Fruit fly (Drosophila melanogaster) whole organism, embryonic: ENCODE results near the gene wuho.
A peak's percentile ranks its signal among the peaks of the same experiment; 100 is the strongest.

Source experiments
- Atf6 ChIP-seq: fragments of 200-800 bp; sonication (Bioruptor generic); IDR thresholded peaks from 2 replicates; pipeline ENCODE4 v1.3.6; 2022; ENCODE audit warnings: missing biosample characterization, missing genetic modification characterization
- BtbVII ChIP-seq: fragments of 200-800 bp; sonication (Bioruptor generic); optimal IDR thresholded peaks from 3 replicates; lab custom pipeline; 2017; ENCODE audit warnings: missing biosample characterization, mild to moderate bottlenecking, missing genetic modification characterization
- CG10209 ChIP-seq: fragments of 200-800 bp; sonication (Bioruptor generic); optimal IDR thresholded peaks from 3 replicates; lab custom pipeline; 2017; ENCODE audit warnings: missing biosample characterization, mild to moderate bottlenecking, missing genetic modification characterization, missing genetic modification reagents
- CG11085 ChIP-seq: fragments of 200-800 bp; sonication (Bioruptor generic); IDR thresholded peaks from 2 replicates; pipeline ENCODE4 v1.3.6; 2022; ENCODE audit warnings: missing biosample characterization, missing genetic modification characterization
- CG11093 ChIP-seq: fragments of 200-800 bp; sonication (Bioruptor generic); IDR thresholded peaks from 3 replicates; pipeline ENCODE4 v1.3.6; 2022; ENCODE audit warnings: missing biosample characterization, missing genetic modification characterization
- CG11695 ChIP-seq: fragments of 200-800 bp; sonication (Bioruptor generic); IDR thresholded peaks from 3 replicates; pipeline ENCODE4 v1.3.6; 2022; ENCODE audit warnings: missing biosample characterization, missing genetic modification characterization
- CG12236 ChIP-seq: fragments of 200-800 bp; sonication (Bioruptor generic); optimal IDR thresholded peaks from 2 replicates; lab custom pipeline; 2016; ENCODE audit warnings: missing biosample characterization, missing genetic modification characterization
- CG12769 ChIP-seq: fragments of 200-800 bp; sonication (Bioruptor generic); optimal IDR thresholded peaks from 2 replicates; lab custom pipeline; 2019; ENCODE audit warnings: missing biosample characterization, mild to moderate bottlenecking, missing genetic modification characterization, moderate library complexity
- CG13296 ChIP-seq: fragments of 200-800 bp; sonication (Bioruptor generic); optimal IDR thresholded peaks from 3 replicates; lab custom pipeline; 2018; ENCODE audit warnings: missing biosample characterization, mild to moderate bottlenecking, missing genetic modification characterization
- CG14050 ChIP-seq: fragments of 200-800 bp; sonication (Bioruptor generic); IDR thresholded peaks from 3 replicates; pipeline ENCODE4 v1.3.6; 2022; ENCODE audit warnings: missing biosample characterization, missing genetic modification characterization
- CG14667 ChIP-seq: fragments of 200-800 bp; sonication (Bioruptor generic); IDR thresholded peaks from 2 replicates; pipeline ENCODE4 v1.3.6; 2022; ENCODE audit warnings: missing biosample characterization, missing genetic modification characterization
- CG16813 ChIP-seq: fragments of 200-800 bp; sonication (Bioruptor generic); IDR thresholded peaks from 3 replicates; pipeline ENCODE4 v1.3.6; 2022; ENCODE audit warnings: missing biosample characterization, missing genetic modification characterization; ENCODE audit not compliant: partially characterized antibody
- CG17359 ChIP-seq: fragments of 200-800 bp; sonication (Bioruptor generic); optimal IDR thresholded peaks from 3 replicates; lab custom pipeline; 2018; ENCODE audit warnings: missing biosample characterization, mild to moderate bottlenecking, missing genetic modification characterization, moderate library complexity
- CG2120 ChIP-seq: fragments of 200-800 bp; sonication (Bioruptor generic); optimal IDR thresholded peaks from 3 replicates; lab custom pipeline; 2016; ENCODE audit warnings: missing biosample characterization, missing genetic modification characterization
- CG2129 ChIP-seq: fragments of 200-800 bp; sonication (Bioruptor generic); IDR thresholded peaks from 2 replicates; pipeline ENCODE4 v1.3.6; 2022; ENCODE audit warnings: missing biosample characterization, missing genetic modification characterization; ENCODE audit not compliant: partially characterized antibody
- CG3407 ChIP-seq: fragments of 200-800 bp; sonication (Bioruptor generic); optimal IDR thresholded peaks from 2 replicates; lab custom pipeline; 2018; ENCODE audit warnings: missing biosample characterization, mild to moderate bottlenecking, missing genetic modification characterization
- CG3995 ChIP-seq: fragments of 200-800 bp; sonication (Bioruptor generic); optimal IDR thresholded peaks from 3 replicates; lab custom pipeline; 2016; ENCODE audit warnings: missing biosample characterization, missing genetic modification characterization
- CG7357 ChIP-seq: fragments of 200-800 bp; sonication (Bioruptor generic); IDR thresholded peaks from 3 replicates; pipeline ENCODE4 v1.3.6; 2022; ENCODE audit warnings: missing biosample characterization, missing genetic modification characterization
- CG7987 ChIP-seq: fragments of 200-800 bp; sonication (Bioruptor generic); optimal IDR thresholded peaks from 2 replicates; lab custom pipeline; 2018; ENCODE audit warnings: missing biosample characterization, mild to moderate bottlenecking, missing genetic modification characterization, moderate library complexity
- Chrac-16 ChIP-seq: fragments of 200-800 bp; sonication (Bioruptor generic); optimal IDR thresholded peaks from 3 replicates; lab custom pipeline; 2016; ENCODE audit warnings: missing biosample characterization, missing genetic modification characterization
- Dbx ChIP-seq: fragments of 200-800 bp; sonication (Bioruptor generic); IDR thresholded peaks from 3 replicates; pipeline ENCODE4 v1.3.6; 2022; ENCODE audit warnings: missing biosample characterization, missing genetic modification characterization
- Deaf1 ChIP-seq: fragments of 200-800 bp; optimal IDR thresholded peaks from 3 replicates; lab custom pipeline; 2019; ENCODE audit warnings: missing biosample characterization, mild to moderate bottlenecking, missing genetic modification characterization, moderate library complexity
- Doc2 ChIP-seq: fragments of 200-800 bp; sonication (Bioruptor generic); IDR thresholded peaks from 2 replicates; pipeline ENCODE4 v1.3.6; 2022; ENCODE audit warnings: missing biosample characterization, missing genetic modification characterization
- GATAe ChIP-seq: fragments of 200-800 bp; sonication (Bioruptor generic); conservative IDR thresholded peaks from 2 replicates; pipeline ENCODE4 v1.3.6; 2022; ENCODE audit warnings: missing biosample characterization, missing genetic modification characterization
- Hr3 ChIP-seq: fragments of 200-800 bp; sonication (Bioruptor generic); optimal IDR thresholded peaks from 3 replicates; lab custom pipeline; 2016; ENCODE audit warnings: missing biosample characterization, missing genetic modification characterization
- Jarid2 ChIP-seq: fragments of 200-800 bp; sonication (Bioruptor generic); optimal IDR thresholded peaks from 3 replicates; lab custom pipeline; 2017; ENCODE audit warnings: mild to moderate bottlenecking, missing biosample characterization, missing genetic modification reagents, missing genetic modification characterization
- Max ChIP-seq: fragments of 200-800 bp; sonication (Bioruptor generic); optimal IDR thresholded peaks from 2 replicates; lab custom pipeline; 2016; ENCODE audit warnings: missing biosample characterization, mild to moderate bottlenecking, missing genetic modification characterization
- Med ChIP-seq: fragments of 200-800 bp; sonication (Bioruptor generic); peaks from one replicate; lab custom pipeline; 2016; ENCODE audit warnings: missing biosample characterization, missing genetic modification characterization, mild to moderate bottlenecking, inconsistent platforms, moderate library complexity
- Meics ChIP-seq: fragments of 200-800 bp; sonication (Bioruptor generic); optimal IDR thresholded peaks from 2 replicates; lab custom pipeline; 2017; ENCODE audit warnings: missing biosample characterization, mild to moderate bottlenecking, missing genetic modification characterization
- NfI ChIP-seq: fragments of 200-800 bp; sonication (Bioruptor generic); optimal IDR thresholded peaks from 3 replicates; lab custom pipeline; 2018; ENCODE audit warnings: missing biosample characterization, mild to moderate bottlenecking, missing genetic modification characterization, moderate library complexity
- Poxn ChIP-seq: fragments of 200-800 bp; sonication (Bioruptor generic); IDR thresholded peaks from 2 replicates; pipeline ENCODE4 v1.3.6; 2022; ENCODE audit warnings: missing biosample characterization, missing genetic modification characterization
- Six4 ChIP-seq: fragments of 200-800 bp; sonication (Bioruptor generic); optimal IDR thresholded peaks from 2 replicates; lab custom pipeline; 2016; ENCODE audit warnings: missing biosample characterization, missing genetic modification characterization
- Sox102F ChIP-seq: fragments of 200-800 bp; sonication (Bioruptor generic); optimal IDR thresholded peaks from 2 replicates; lab custom pipeline; 2018; ENCODE audit warnings: missing biosample characterization, mild to moderate bottlenecking, missing genetic modification characterization, moderate library complexity
- Taf1 ChIP-seq: fragments of 200-800 bp; sonication (Bioruptor generic); IDR thresholded peaks from 2 replicates; pipeline ENCODE4 v1.3.6; 2022; ENCODE audit warnings: missing biosample characterization, missing genetic modification characterization
- Usf ChIP-seq: fragments of 200-800 bp; sonication (Bioruptor generic); optimal IDR thresholded peaks from 2 replicates; lab custom pipeline; 2017; ENCODE audit warnings: missing genotype, missing biosample characterization, missing genetic modification characterization
- Xbp1 ChIP-seq: fragments of 200-800 bp; sonication (Bioruptor generic); optimal IDR thresholded peaks from 3 replicates; lab custom pipeline; 2016; ENCODE audit warnings: missing biosample characterization, mild to moderate bottlenecking, missing genetic modification characterization
- ac ChIP-seq: fragments of 200-800 bp; sonication (Bioruptor generic); optimal IDR thresholded peaks from 3 replicates; lab custom pipeline; 2017; ENCODE audit warnings: missing biosample characterization, mild to moderate bottlenecking, missing genetic modification characterization
- az2 ChIP-seq: fragments of 200-800 bp; sonication (Bioruptor generic); optimal IDR thresholded peaks from 3 replicates; lab custom pipeline; 2016; ENCODE audit warnings: missing biosample characterization, missing genetic modification characterization
- cg ChIP-seq: fragments of 200-800 bp; sonication (Bioruptor generic); optimal IDR thresholded peaks from 3 replicates; lab custom pipeline; 2019; ENCODE audit warnings: missing biosample characterization, mild to moderate bottlenecking, missing genetic modification characterization, moderate library complexity
- chn ChIP-seq: fragments of 200-800 bp; sonication (Bioruptor generic); optimal IDR thresholded peaks from 2 replicates; lab custom pipeline; 2016; ENCODE audit warnings: missing biosample characterization, missing genetic modification characterization
- en ChIP-seq: fragments of 200-800 bp; sonication (Bioruptor generic); optimal IDR thresholded peaks from 2 replicates; lab custom pipeline; 2016; ENCODE audit warnings: missing biosample characterization, missing genetic modification characterization
- grau ChIP-seq: fragments of 200-800 bp; optimal IDR thresholded peaks from 3 replicates; lab custom pipeline; 2019; ENCODE audit warnings: missing biosample characterization, mild to moderate bottlenecking, missing genetic modification characterization, moderate library complexity
- gro ChIP-seq: fragments of 200-800 bp; sonication (Bioruptor generic); optimal IDR thresholded peaks from 2 replicates; lab custom pipeline; 2016; ENCODE audit warnings: missing biosample characterization, missing genetic modification characterization
- jigr1 ChIP-seq: fragments of 200-800 bp; sonication (Bioruptor generic); IDR thresholded peaks from 3 replicates; pipeline ENCODE4 v1.3.6; 2022; ENCODE audit warnings: missing biosample characterization, missing genetic modification characterization
- lmd ChIP-seq: fragments of 200-800 bp; sonication (Bioruptor generic); IDR thresholded peaks from 2 replicates; pipeline ENCODE4 v1.3.6; 2022; ENCODE audit warnings: missing biosample characterization, missing genetic modification characterization
- luna ChIP-seq: fragments of 200-800 bp; sonication (Bioruptor generic); optimal IDR thresholded peaks from 2 replicates; lab custom pipeline; 2016; ENCODE audit warnings: missing biosample characterization, missing genetic modification characterization
- otp ChIP-seq: fragments of 200-800 bp; sonication (Bioruptor generic); IDR thresholded peaks from 3 replicates; pipeline ENCODE4, ENCODE4 v1.3.6; 2022; ENCODE audit warnings: missing biosample characterization, missing genetic modification characterization
- p53 ChIP-seq: fragments of 200-800 bp; sonication (Bioruptor generic); optimal IDR thresholded peaks from 2 replicates; lab custom pipeline; 2016; ENCODE audit warnings: missing biosample characterization, missing genetic modification characterization
- schlank ChIP-seq: fragments of 200-800 bp; sonication (Bioruptor generic); optimal IDR thresholded peaks from 2 replicates; lab custom pipeline; 2018; ENCODE audit warnings: missing biosample characterization, mild to moderate bottlenecking, missing genetic modification characterization
- sd ChIP-seq: fragments of 200-800 bp; sonication (Bioruptor generic); optimal IDR thresholded peaks from 3 replicates; lab custom pipeline; 2018; ENCODE audit warnings: missing biosample characterization, mild to moderate bottlenecking, missing genetic modification characterization, moderate library complexity
- so ChIP-seq: fragments of 200-800 bp; sonication (Bioruptor generic); IDR thresholded peaks from 3 replicates; pipeline ENCODE4 v1.3.6; 2022; ENCODE audit warnings: missing biosample characterization, missing genetic modification characterization
- zen ChIP-seq: fragments of 200-800 bp; sonication (Bioruptor generic); optimal IDR thresholded peaks from 3 replicates; lab custom pipeline; 2018; ENCODE audit warnings: missing biosample characterization, mild to moderate bottlenecking, missing genetic modification characterization, moderate library complexity
- zen2 ChIP-seq: fragments of 200-800 bp; sonication (Bioruptor generic); IDR thresholded peaks from 3 replicates; pipeline ENCODE4 v1.3.6; 2022; ENCODE audit warnings: missing biosample characterization, missing genetic modification characterization; ENCODE audit not compliant: partially characterized antibody

wuho gene

dm6 chrX:6253701-6254100 is 34.2 kb upstream of the wuho start (continued):
- TF ChIP-seq Taf1 (GFP tag; lab: Robert Waterston, UW) (no peak), CG3407 (peak; percentile 6), CG10209 (GFP tag; lab: Kevin White, UChicago) (no peak), Max (no peak), Six4 (GFP tag; lab: Kevin White, UChicago) (no peak), Med (peak; percentile 81), CG11695 (GFP tag; lab: Robert Waterston, UW) (no peak), cg (GFP tag; lab: Kevin White, UChicago) (peak; percentile 40), Xbp1 (GFP tag; lab: Kevin White, UChicago) (no peak), CG2120 (GFP tag; lab: Kevin White, UChicago) (no peak), CG16813 (GFP tag; lab: Robert Waterston, UW) (no peak), chn (GFP tag; lab: Kevin White, UChicago) (no peak), en (GFP tag; lab: Kevin White, UChicago) (no peak), schlank (no peak), gro (GFP tag; lab: Kevin White, UChicago) (no peak), CG7357 (GFP tag; lab: Robert Waterston, UW) (no peak), CG13296 (peak; percentile 13), Dbx (GFP tag; lab: Robert Waterston, UW) (no peak), p53 (no peak), Sox102F (GFP tag; lab: Kevin White, UChicago) (peak; percentile 12), CG12769 (no peak), ac (GFP tag; lab: Kevin White, UChicago) (no peak), GATAe (GFP tag; lab: Robert Waterston, UW) (no peak), Hr3 (GFP tag; lab: Kevin White, UChicago) (no peak), az2 (GFP tag; lab: Kevin White, UChicago) (no peak), Usf (GFP tag; lab: Kevin White, UChicago) (no peak), Meics (GFP tag; lab: Kevin White, UChicago) (no peak), CG17359 (no peak), CG3995 (no peak), Deaf1 (tag; lab: Kevin White, UChicago) (no peak), CG2129 (GFP tag; lab: Robert Waterston, UW) (no peak), otp (GFP tag; lab: Robert Waterston, UW) (no peak), CG7987 (peak; percentile 11), grau (tag; lab: Kevin White, UChicago) (no peak), CG14667 (GFP tag; lab: Robert Waterston, UW) (no peak), jigr1 (GFP tag; lab: Robert Waterston, UW) (no peak), zen (peak; percentile 57), Jarid2 (GFP tag; lab: Kevin White, UChicago) (no peak), lmd (no peak), sd (tag; lab: Kevin White, UChicago) (no peak), CG12236 (GFP tag; lab: Kevin White, UChicago) (no peak), Chrac-16 (GFP tag; lab: Kevin White, UChicago) (no peak), CG11093 (GFP tag; lab: Robert Waterston, UW) (no peak), so (GFP tag; lab: Robert Waterston, UW) (no peak), Doc2 (GFP tag; lab: Robert Waterston, UW) (no peak), zen2 (GFP tag; lab: Robert Waterston, UW) (no peak), CG11085 (GFP tag; lab: Robert Waterston, UW) (no peak), Poxn (no peak), luna (GFP tag; lab: Kevin White, UChicago) (no peak), CG14050 (GFP tag; lab: Robert Waterston, UW) (no peak), Atf6 (no peak), BtbVII (GFP tag; lab: Kevin White, UChicago) (no peak), NfI (GFP tag; lab: Kevin White, UChicago) (no peak)
